Worm (Caenorhabditis elegans): ENCODE results near the gene gcn-1.

ce11 chrIII:2125936-2126335 lies 25.8 kb upstream of the gcn-1 start:
- TF ChIP-seq lim-7 (GFP tag; IDR thresholded peaks at IDR 0.05): no peak
- peak in 1 of 2 experiments; percentile 63 for TF ChIP-seq unc-62 (GFP tag; optimal IDR thresholded peaks at IDR 0.05 in 1 of 2)
- TF ChIP-seq unc-62 (tag; optimal IDR thresholded peaks at IDR 0.05): no peak
- peak; percentile 11 for TF ChIP-seq nhr-28 (tag; optimal IDR thresholded peaks at IDR 0.05)
- no peak for TF ChIP-seq D1046.2 (GFP tag; IDR thresholded peaks at IDR 0.05)
- no peak for TF ChIP-seq nhr-102 (tag; optimal IDR thresholded peaks at IDR 0.05)
- TF ChIP-seq hlh-11 (tag; optimal IDR thresholded peaks at IDR 0.05): no peak
